Fruit fly (Drosophila melanogaster) Kc167 (cell line): ENCODE results near the gene Adk1.

Experiments
- Myc ChIP-seq: fragments of >200 bp; optimal IDR thresholded peaks from 2 replicates; lab custom pipeline; 2017; ENCODE audit warnings: missing external identifiers
- Sin3A ChIP-seq: fragments of >200 bp; optimal IDR thresholded peaks from 2 replicates; lab custom pipeline; 2018; ENCODE audit warnings: missing external identifiers
- h ChIP-seq: fragments of >200 bp; optimal IDR thresholded peaks from 3 replicates; lab custom pipeline; 2018; ENCODE audit warnings: missing external identifiers
- insv ChIP-seq: fragments of >200 bp; optimal IDR thresholded peaks from 3 replicates; lab custom pipeline; 2018; ENCODE audit warnings: missing external identifiers
- psq ChIP-seq: fragments of >200 bp; optimal IDR thresholded peaks from 2 replicates; lab custom pipeline; 2017; ENCODE audit warnings: missing external identifiers
- ttk ChIP-seq: sonication (Bioruptor generic); optimal IDR thresholded peaks from 2 replicates; lab custom pipeline; 2017; ENCODE audit warnings: missing external identifiers

The Adk1 gene

DNA sequence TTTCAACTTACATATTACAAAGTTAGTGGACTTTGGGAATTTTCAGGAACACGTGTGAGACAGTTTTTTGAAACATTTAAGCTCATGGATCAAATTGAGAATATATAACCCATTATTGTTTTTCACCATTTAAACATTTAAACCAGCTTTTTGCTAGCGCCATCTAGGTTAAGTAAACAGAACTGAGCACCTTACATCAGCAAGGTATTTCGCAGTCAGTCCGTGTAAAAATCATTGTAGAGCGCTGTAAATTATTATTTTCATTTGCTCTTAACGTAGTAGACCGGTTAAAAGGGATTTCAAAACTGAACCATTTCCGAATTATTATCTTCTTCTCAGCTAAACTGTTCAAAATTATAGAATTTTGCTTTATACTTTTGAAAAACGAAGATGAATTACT lies 24.4 kb downstream of the Adk1 start, which contains the start of gene Rsbp15:
Gene Rsbp15, plus strand, starts transcription at position 295 of the 400 bp plus-strand sequence.
- TF ChIP-seq insv: no peak
- no peak for TF ChIP-seq Sin3A (lab: Kevin White, UChicago)
- TF ChIP-seq h: no peak
- TF ChIP-seq Myc (lab: Kevin White, UChicago): no peak
- no peak for TF ChIP-seq ttk (lab: Kevin White, UChicago)
- no peak for TF ChIP-seq psq (lab: Kevin White, UChicago)

DNA sequence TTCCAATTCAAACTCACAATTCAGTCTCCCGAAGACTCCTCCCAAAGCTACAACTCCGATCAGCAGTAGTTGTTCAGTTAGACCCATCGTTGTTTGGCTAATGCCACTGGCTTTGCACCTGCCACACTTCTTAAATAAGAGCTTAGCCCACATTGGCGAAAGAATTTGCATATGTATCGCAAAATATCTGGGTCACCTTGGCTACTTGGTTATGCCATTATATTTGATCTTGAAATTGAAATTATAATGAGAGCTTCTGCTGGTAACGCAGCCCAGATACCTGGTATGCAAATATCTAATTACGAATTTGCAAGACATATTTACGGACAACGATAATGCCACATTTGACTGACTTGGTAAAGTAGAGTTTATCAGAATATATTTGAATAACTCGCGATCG lies 27.2 kb downstream of the Adk1 start, which contains the start of gene CG17404:
Gene CG17404, minus strand, starts transcription at position 101 of the 400 bp plus-strand sequence.
- no peak for TF ChIP-seq h
- no peak for TF ChIP-seq insv
- no peak for TF ChIP-seq Sin3A (lab: Kevin White, UChicago)
- TF ChIP-seq psq (lab: Kevin White, UChicago): no peak
- no peak for TF ChIP-seq ttk (lab: Kevin White, UChicago)
- TF ChIP-seq Myc (lab: Kevin White, UChicago): no peak

DNA sequence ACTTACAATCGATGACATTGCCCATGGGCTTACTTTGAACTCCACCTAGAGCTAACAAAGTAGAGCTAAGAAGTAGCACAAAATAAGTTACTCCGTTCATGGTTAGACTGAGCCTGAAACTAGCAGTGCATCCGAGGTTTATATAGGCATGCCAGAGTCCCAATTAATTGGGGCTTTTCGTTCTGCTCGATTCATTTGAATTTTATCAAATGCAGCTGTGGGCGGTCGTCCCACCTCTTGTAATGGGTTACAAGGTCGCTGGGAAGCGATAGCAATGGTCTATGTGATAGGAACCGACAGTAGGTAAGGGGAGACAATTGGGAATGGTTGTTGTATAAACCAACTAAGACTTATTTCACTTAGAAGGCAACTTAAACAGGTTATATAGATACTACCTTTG lies 28.5 kb downstream of the Adk1 start, which contains the start of gene CG12256:
Gene CG12256, minus strand, starts transcription at position 101 of the 400 bp plus-strand sequence.
- TF ChIP-seq Sin3A (lab: Kevin White, UChicago) (no peak), h (no peak), psq (lab: Kevin White, UChicago) (no peak), Myc (lab: Kevin White, UChicago) (no peak), ttk (lab: Kevin White, UChicago) (no peak), insv (no peak)

DNA sequence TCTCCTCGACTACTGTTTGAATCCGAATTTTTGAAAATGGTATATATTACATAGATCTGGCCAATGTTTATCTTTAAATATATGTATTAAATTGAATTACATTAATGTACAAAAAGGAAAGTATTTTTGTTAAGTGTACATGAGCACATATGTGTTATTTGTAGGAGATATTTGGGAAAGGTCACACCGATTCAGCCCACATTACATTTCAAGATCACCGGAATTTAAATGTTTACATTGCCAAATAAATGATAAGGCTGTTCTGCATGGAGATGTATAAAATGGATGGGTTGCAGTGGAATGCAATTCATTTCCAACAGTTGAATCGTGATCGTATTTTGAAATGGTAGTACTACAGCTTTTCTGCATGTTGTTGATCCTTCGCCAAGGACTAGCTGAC lies 31.4 kb downstream of the Adk1 start, which contains the start of gene CG3916:
Gene CG3916, plus strand, starts transcription at position 301 of the 400 bp plus-strand sequence.
- TF ChIP-seq Myc (lab: Kevin White, UChicago) (no peak), Sin3A (lab: Kevin White, UChicago) (no peak), h (no peak), ttk (lab: Kevin White, UChicago) (no peak), psq (lab: Kevin White, UChicago) (no peak), insv (no peak)

DNA sequence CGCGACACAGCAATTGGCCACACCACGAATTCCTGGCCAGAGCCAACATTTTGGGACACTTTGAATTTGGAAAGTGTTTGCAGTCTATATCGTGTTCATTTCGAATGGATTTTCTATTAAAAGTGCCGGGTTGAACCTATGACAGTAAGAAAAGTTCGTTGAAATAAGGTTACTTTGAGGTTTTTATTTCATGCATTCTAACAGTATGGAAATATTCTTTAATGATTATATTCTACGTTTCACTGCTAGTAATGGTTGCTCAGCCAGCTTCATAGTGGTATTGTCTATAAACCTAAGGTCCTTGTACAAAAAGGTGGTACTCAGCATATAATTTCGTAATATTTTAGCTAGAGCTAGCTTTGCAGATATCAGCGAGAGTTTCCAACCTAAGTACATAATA lies 34.9 kb downstream of the Adk1 start, which contains the start of gene Pglym87:
Gene Pglym87, minus strand, starts transcription at position 101 of the 400 bp plus-strand sequence.
- no peak for TF ChIP-seq Myc (lab: Kevin White, UChicago)

DNA sequence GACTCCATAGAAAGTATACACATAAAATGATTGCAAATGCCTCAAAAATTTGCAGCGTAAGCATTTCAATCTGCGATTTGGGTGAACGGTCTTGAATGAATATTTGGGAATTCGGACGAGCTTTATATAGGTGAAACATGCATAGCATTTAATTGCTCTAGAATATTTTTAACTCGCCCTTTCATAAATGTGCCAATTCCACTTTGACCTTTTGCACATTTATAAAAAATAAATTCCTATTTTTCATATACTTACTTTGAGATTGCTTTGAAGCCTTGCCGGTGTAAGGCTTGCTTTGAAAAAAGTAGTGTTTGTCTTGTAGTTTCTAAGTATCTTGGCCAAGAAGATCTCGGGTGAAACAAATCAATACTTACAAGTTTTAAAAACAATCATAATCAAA lies 36.8 kb downstream of the Adk1 start, which contains the start of gene Cyp313a5:
Gene Cyp313a5, minus strand, starts transcription at position 101 of the 400 bp plus-strand sequence.
- TF ChIP-seq Sin3A (lab: Kevin White, UChicago) (no peak), insv (no peak), h (no peak), psq (lab: Kevin White, UChicago) (no peak), Myc (lab: Kevin White, UChicago) (no peak), ttk (lab: Kevin White, UChicago) (no peak)

DNA sequence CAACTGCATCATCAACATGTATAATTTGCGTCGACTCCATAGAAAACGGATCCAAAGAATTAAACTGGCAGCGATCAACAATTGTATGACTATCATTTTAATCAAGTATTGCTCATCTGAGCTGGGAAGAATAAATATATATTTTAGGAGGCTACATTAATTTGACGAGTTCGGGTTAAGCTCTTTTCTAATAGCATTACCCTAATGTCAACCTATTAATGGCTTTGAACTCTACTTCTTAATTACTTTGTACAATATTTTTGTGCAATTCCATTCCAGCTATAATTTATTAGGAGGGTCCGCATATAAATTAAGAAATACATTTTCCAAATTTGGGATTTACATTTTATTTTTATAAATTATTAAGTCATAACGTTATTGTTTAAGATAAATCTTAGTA lies 39.1 kb downstream of the Adk1 start, which contains the start of gene Cyp313a2:
Gene Cyp313a2, minus strand, starts transcription at position 101 of the 400 bp plus-strand sequence.
- TF ChIP-seq Myc (lab: Kevin White, UChicago) (no peak), ttk (lab: Kevin White, UChicago) (no peak), insv (no peak)

DNA sequence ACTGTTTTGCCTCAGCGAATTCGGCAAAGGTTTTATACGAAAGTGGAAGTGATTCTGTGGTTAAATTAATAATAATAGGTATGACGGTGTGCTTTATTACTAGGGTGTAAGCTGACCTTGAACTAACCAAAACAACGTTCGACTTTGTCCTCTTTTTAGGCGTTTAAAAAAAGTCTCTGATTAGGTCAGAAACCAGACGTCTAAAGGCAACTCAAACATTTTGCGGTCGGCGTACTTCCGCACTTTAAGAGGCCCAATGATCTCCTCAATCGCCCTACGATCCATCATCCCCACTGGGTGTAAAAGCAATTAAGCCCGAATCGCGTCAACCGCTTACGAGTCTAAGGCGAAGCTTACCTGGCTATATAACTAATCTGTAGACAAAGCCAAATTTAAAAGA lies 41.4 kb downstream of the Adk1 start, which contains the start of gene Cyp313a3:
Gene Cyp313a3, minus strand, starts transcription at position 101 of the 400 bp plus-strand sequence.
- TF ChIP-seq Sin3A (lab: Kevin White, UChicago) (no peak), psq (lab: Kevin White, UChicago) (no peak), h (no peak), Myc (lab: Kevin White, UChicago) (no peak), insv (no peak), ttk (lab: Kevin White, UChicago) (no peak)

DNA sequence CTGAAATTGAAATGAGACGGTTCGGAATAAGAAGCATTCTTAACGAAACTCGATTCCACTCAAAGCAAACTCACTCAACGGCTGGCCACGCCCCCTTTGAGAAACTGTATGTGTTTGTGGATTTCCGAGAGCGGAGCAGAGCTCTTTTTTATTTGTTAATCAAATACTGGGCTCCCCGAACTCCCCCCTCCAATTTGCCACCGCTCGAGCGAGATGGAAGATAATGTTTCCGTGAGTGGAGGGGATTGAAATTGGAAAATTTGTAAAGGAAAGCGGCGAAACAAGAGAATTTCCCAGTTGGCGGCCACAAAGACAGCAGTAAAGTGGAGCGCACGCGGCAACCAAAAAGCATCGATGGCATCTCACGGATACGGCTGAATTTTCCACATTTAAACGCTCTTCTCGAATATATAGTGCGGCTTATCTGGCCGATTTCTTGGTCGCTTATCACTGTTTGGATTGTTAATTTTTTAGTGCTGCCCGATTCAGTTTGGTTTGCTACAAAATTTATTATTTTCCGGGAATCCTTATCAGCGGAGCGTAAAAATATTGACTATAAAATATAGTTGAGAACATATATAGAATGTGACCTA lies 46.8 kb downstream of the Adk1 start:
- TF ChIP-seq psq (lab: Kevin White, UChicago): no peak
- no peak for TF ChIP-seq insv
- no peak for TF ChIP-seq Myc (lab: Kevin White, UChicago)
- no peak for TF ChIP-seq Sin3A (lab: Kevin White, UChicago)
- TF ChIP-seq ttk (lab: Kevin White, UChicago): no peak
- no peak for TF ChIP-seq h

DNA sequence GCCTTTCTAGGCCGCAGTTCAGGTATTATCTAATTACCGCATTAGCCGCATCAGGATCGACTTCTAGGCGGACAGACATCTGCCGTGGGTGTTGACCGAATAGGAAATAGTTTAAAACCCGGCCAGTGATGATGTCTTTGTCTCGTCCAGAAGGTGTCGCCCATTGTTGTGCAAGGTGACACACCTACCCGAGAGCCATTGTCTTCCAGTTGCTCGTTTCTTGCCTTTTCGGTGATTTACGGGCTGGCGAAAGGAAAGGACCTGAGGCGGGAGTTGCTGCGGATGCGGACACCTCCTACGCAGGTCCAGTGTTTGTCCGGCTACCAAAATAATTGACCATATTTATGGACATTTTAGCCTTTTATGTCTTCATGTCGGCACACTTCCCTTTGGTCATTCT lies 50.5 kb downstream of the Adk1 start:
- no peak for TF ChIP-seq Sin3A (lab: Kevin White, UChicago)
- TF ChIP-seq psq (lab: Kevin White, UChicago): no peak
- no peak for TF ChIP-seq insv
- TF ChIP-seq Myc (lab: Kevin White, UChicago): no peak
